Fruit fly (Drosophila melanogaster): ENCODE results near the gene RpL13.

DNA sequence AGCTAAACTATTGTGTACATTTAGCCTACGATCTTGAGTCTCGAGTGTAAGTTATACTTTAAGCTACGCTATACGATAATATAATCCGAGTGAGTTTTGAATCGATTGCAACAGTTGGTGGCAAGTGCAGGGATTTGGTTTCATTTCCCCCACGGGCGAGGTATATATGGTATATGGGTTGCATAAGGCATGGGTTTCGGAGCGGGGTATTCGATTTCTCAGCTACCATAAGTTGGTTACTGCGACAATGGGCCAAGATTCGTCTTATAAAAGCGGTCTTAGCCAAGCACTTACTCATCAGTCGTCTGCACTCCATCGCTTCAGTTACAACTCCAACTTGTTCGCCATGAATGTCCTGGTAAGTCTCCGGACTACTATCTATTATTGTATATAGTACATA, 36.8 kb upstream of the RpL13 start, which contains the start of gene CG42367:
- TF ChIP-seq EcR (GFP tag; optimal IDR thresholded peaks at IDR 0.05): no peak
- TF ChIP-seq Pif1A (GFP tag; optimal IDR thresholded peaks at IDR 0.05): no peak
- TF ChIP-seq rn (GFP tag; IDR thresholded peaks at IDR 0.05): no peak
- TF ChIP-seq gl (tag; optimal IDR thresholded peaks at IDR 0.05): no peak
